Fruit fly (Drosophila melanogaster) whole organism, pupa: ENCODE measurements around the gene Gr64c.

Source experiments
- CG10348 ChIP-seq: fragments of 200-800 bp; sonication (Bioruptor generic); IDR thresholded peaks from 2 replicates; pipeline ENCODE4 v1.3.6; 2022; ENCODE audit warnings: missing biosample characterization, missing genetic modification characterization
- CG12605 ChIP-seq: fragments of 200-800 bp; sonication (Bioruptor generic); IDR thresholded peaks from 2 replicates; pipeline ENCODE4 v1.3.6; 2022; ENCODE audit warnings: missing biosample characterization, missing genetic modification characterization
- CG13204 ChIP-seq: fragments of 200-800 bp; sonication (Bioruptor generic); optimal IDR thresholded peaks from 2 replicates; lab custom pipeline; 2018; ENCODE audit warnings: missing biosample characterization, mild to moderate bottlenecking, missing genetic modification characterization, moderate library complexity
- CG14655 ChIP-seq: fragments of 200-800 bp; sonication (Bioruptor generic); optimal IDR thresholded peaks from 3 replicates; lab custom pipeline; 2017; ENCODE audit warnings: mild to moderate bottlenecking, missing biosample characterization, missing genetic modification reagents, missing genetic modification characterization
- CG15710 ChIP-seq: fragments of 200-800 bp; sonication (Bioruptor generic); optimal IDR thresholded peaks from 2 replicates; lab custom pipeline; 2018; ENCODE audit warnings: missing biosample characterization, mild to moderate bottlenecking, missing genetic modification characterization, moderate library complexity
- CG17806 ChIP-seq: fragments of 200-800 bp; sonication (Bioruptor generic); optimal IDR thresholded peaks from 2 replicates; lab custom pipeline; 2018; ENCODE audit warnings: missing biosample characterization, mild to moderate bottlenecking, missing genetic modification characterization, moderate library complexity
- CG32121 ChIP-seq: fragments of 200-800 bp; sonication (Bioruptor generic); IDR thresholded peaks from 2 replicates; pipeline ENCODE4 v1.3.6; 2022; ENCODE audit warnings: missing biosample characterization, missing genetic modification characterization
- CG34367 ChIP-seq: fragments of 200-800 bp; sonication (Bioruptor generic); optimal IDR thresholded peaks from 2 replicates; lab custom pipeline; 2018; ENCODE audit warnings: missing biosample characterization, mild to moderate bottlenecking, missing genetic modification characterization
- CG4496 ChIP-seq: fragments of 200-800 bp; sonication (Bioruptor generic); IDR thresholded peaks from 3 replicates; pipeline ENCODE4 v1.3.6; 2022; ENCODE audit warnings: missing biosample characterization, missing genetic modification characterization
- CG8159 ChIP-seq: fragments of 200-800 bp; sonication (Bioruptor generic); optimal IDR thresholded peaks from 3 replicates; lab custom pipeline; 2018; ENCODE audit warnings: missing biosample characterization, mild to moderate bottlenecking, missing genetic modification characterization, moderate library complexity
- CG8301 ChIP-seq: fragments of 200-800 bp; sonication (Bioruptor generic); optimal IDR thresholded peaks from 2 replicates; lab custom pipeline; 2018; ENCODE audit warnings: missing biosample characterization, mild to moderate bottlenecking, missing genetic modification characterization
- CG9948 ChIP-seq: fragments of 200-800 bp; sonication (Bioruptor generic); optimal IDR thresholded peaks from 2 replicates; lab custom pipeline; 2018; ENCODE audit warnings: missing biosample characterization, mild to moderate bottlenecking, missing genetic modification characterization, moderate library complexity
- D1 ChIP-seq: fragments of 200-800 bp; sonication (Bioruptor generic); optimal IDR thresholded peaks from 2 replicates; lab custom pipeline; 2018; ENCODE audit warnings: missing biosample characterization, mild to moderate bottlenecking, missing genetic modification characterization, moderate library complexity
- EcR ChIP-seq: fragments of 200-800 bp; sonication (Bioruptor generic); optimal IDR thresholded peaks from 3 replicates; lab custom pipeline; 2019; ENCODE audit warnings: missing biosample characterization, missing genetic modification characterization, mild to moderate bottlenecking, moderate library complexity, missing genetic modification reagents
- Ets98B ChIP-seq: fragments of 200-800 bp; sonication (Bioruptor generic); IDR thresholded peaks from 2 replicates; pipeline ENCODE4 v1.3.6; 2022; ENCODE audit warnings: missing biosample characterization, missing genetic modification characterization
- Pif1A ChIP-seq: fragments of 200-800 bp; sonication (Bioruptor generic); optimal IDR thresholded peaks from 3 replicates; lab custom pipeline; 2016; ENCODE audit warnings: missing biosample characterization, missing genetic modification characterization
- Pif1B ChIP-seq: fragments of 200-800 bp; sonication (Bioruptor generic); optimal IDR thresholded peaks from 3 replicates; lab custom pipeline; 2016; ENCODE audit warnings: missing biosample characterization, missing genetic modification characterization
- Snoo ChIP-seq: fragments of 200-800 bp; sonication (Bioruptor generic); optimal IDR thresholded peaks from 3 replicates; lab custom pipeline; 2017; ENCODE audit warnings: missing biosample characterization, mild to moderate bottlenecking, missing genetic modification characterization, inconsistent platforms
- fd96Ca ChIP-seq: fragments of 200-800 bp; sonication (Bioruptor generic); IDR thresholded peaks from 3 replicates; pipeline ENCODE4 v1.3.6; 2022; ENCODE audit warnings: missing biosample characterization, missing genetic modification characterization
- gl ChIP-seq: fragments of 200-800 bp; sonication (Bioruptor generic); optimal IDR thresholded peaks from 2 replicates; lab custom pipeline; 2018; ENCODE audit warnings: missing biosample characterization, mild to moderate bottlenecking, missing genetic modification characterization
- rn ChIP-seq: fragments of 200-800 bp; sonication (Bioruptor generic); IDR thresholded peaks from 2 replicates; pipeline ENCODE4 v1.3.6; 2022; ENCODE audit warnings: missing biosample characterization, missing genetic modification characterization

Gene Gr64c

DNA sequence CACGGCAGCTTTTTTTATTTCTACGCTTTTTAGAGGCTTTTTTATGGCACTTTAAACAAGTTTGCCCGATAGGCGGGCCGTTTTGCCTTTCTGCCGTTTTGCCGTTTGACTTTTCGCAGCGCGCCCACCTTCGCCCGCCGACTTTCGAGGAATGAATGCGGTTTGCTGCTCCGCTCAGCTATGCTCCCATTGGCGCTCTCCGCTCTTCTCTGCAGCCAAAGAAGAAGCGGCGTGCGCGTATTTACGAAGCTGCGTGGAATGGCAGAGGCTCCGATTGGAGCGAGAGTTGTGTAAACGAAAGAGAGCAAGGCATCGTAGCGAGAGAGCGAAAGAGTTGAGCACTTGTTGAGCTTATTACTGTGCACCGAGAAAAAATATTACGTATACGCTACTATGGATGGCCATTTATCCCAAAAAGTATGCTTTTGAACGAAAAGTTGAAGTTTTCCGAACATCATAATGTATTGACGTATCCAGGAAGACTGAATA is 43.2 kb downstream of the Gr64c start, which contains the start of gene wit:
wit (minus strand) TSS at position 157 of the 489 bp plus-strand sequence.
- TF ChIP-seq CG14655 (GFP tag; lab: Kevin White, UChicago) (no peak), CG17806 (tag; lab: Kevin White, UChicago) (peak; percentile 12), Pif1A (peak; percentile 75), rn (no peak), CG15710 (no peak), fd96Ca (peak; percentile 67; the same call in 2 of the 3 replicates), Pif1B (GFP tag; lab: Kevin White, UChicago) (peak; percentile 86), EcR (GFP tag; lab: Kevin White, UChicago) (no peak), D1 (tag; lab: Kevin White, UChicago) (no peak), CG13204 (GFP tag; lab: Kevin White, UChicago) (peak; percentile 61), Ets98B (GFP tag; lab: Robert Waterston, UW) (peak; percentile 80; the same call in 1 of the 2 replicates), CG9948 (tag; lab: Kevin White, UChicago) (no peak), CG12605 (GFP tag; lab: Robert Waterston, UW) (peak; percentile 97), CG32121 (peak; percentile 73), CG34367 (tag; lab: Kevin White, UChicago) (peak; percentile 23), CG8301 (tag; lab: Kevin White, UChicago) (no peak), CG10348 (GFP tag; lab: Robert Waterston, UW) (no peak), gl (tag; lab: Kevin White, UChicago) (peak; percentile 11), Snoo (tag; lab: Kevin White, UChicago) (peak; percentile 36), CG4496 (GFP tag; lab: Robert Waterston, UW) (no peak; the same call in none of the 3 replicates), CG8159 (no peak)

DNA sequence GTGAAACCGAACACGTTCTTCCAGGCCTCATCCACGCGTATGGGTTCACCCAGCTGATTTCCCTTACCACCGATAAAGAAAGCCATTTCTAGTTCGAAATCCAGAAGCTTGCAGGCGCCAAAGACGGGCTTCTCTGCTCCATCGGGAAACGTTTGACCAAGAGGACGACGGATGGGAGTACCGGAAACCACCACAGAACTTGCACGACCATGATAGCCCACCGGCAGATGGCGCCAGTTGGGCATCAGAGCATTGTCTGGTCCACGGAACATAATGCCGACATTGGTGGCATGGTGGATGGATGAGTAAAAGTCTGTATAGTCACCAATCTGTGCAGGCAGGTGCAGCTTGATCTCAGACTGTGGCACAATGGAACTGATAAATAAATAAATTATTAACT is 44.3 kb downstream of the Gr64c start:
- TF ChIP-seq CG4496 (GFP tag; lab: Robert Waterston, UW) (no peak), CG17806 (tag; lab: Kevin White, UChicago) (no peak), gl (tag; lab: Kevin White, UChicago) (no peak), EcR (GFP tag; lab: Kevin White, UChicago) (no peak), Snoo (tag; lab: Kevin White, UChicago) (no peak), CG13204 (GFP tag; lab: Kevin White, UChicago) (no peak), Ets98B (GFP tag; lab: Robert Waterston, UW) (no peak), Pif1A (no peak), CG34367 (tag; lab: Kevin White, UChicago) (no peak), CG12605 (GFP tag; lab: Robert Waterston, UW) (no peak), CG14655 (GFP tag; lab: Kevin White, UChicago) (no peak), CG9948 (tag; lab: Kevin White, UChicago) (no peak), Pif1B (GFP tag; lab: Kevin White, UChicago) (no peak), CG10348 (GFP tag; lab: Robert Waterston, UW) (no peak), CG8159 (no peak), CG8301 (tag; lab: Kevin White, UChicago) (no peak)

dm6 chr3L:4073755-4074154 is 45.4 kb downstream of the Gr64c start, which contains the start of gene Faa:
Gene Faa (minus strand): TSS chr3L:4073954.
- TF ChIP-seq Pif1B (GFP tag; lab: Kevin White, UChicago) (no peak), fd96Ca (no peak), CG8301 (tag; lab: Kevin White, UChicago) (no peak), Snoo (tag; lab: Kevin White, UChicago) (no peak)

- TF ChIP-seq CG9948 (tag; lab: Kevin White, UChicago) = no peak
- no peak for TF ChIP-seq CG8159
- TF ChIP-seq CG32121 = no peak
- TF ChIP-seq CG8301 (tag; lab: Kevin White, UChicago) = no peak
- TF ChIP-seq D1 (tag; lab: Kevin White, UChicago) = no peak
- TF ChIP-seq fd96Ca = no peak
- TF ChIP-seq Ets98B (GFP tag; lab: Robert Waterston, UW) = no peak
- TF ChIP-seq rn = no peak
- no peak for TF ChIP-seq CG10348 (GFP tag; lab: Robert Waterston, UW)
- TF ChIP-seq gl (tag; lab: Kevin White, UChicago) = no peak
- TF ChIP-seq CG14655 (GFP tag; lab: Kevin White, UChicago) = no peak
- no peak for TF ChIP-seq Snoo (tag; lab: Kevin White, UChicago)
- TF ChIP-seq Pif1B (GFP tag; lab: Kevin White, UChicago) = no peak
- TF ChIP-seq CG4496 (GFP tag; lab: Robert Waterston, UW) = no peak
- TF ChIP-seq CG12605 (GFP tag; lab: Robert Waterston, UW) = no peak
Measured at dm6 chr3L:4076907-4077306, 48.5 kb downstream of the Gr64c start.

DNA sequence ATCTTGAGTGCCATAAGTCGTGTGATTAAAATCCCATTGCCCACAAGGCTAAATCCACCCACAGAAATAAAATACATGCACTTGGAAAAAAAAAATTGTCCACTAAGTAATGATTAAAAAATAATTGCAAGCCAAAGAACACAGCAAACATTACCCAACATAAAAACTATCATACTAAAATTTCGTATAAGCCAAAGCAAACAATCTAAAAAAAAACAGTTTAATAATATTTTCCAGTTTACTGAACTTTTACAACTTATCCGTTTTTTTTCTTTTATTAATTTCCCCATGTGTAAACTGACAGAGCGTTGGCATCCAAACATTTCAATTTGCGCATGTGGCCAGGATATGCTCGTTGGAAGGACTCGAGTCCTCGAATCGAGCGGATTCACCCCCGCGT is 51.9 kb downstream of the Gr64c start:
- no peak for TF ChIP-seq Ets98B (GFP tag; lab: Robert Waterston, UW)
- TF ChIP-seq CG17806 (tag; lab: Kevin White, UChicago) = no peak
- no peak for TF ChIP-seq CG14655 (GFP tag; lab: Kevin White, UChicago)
- TF ChIP-seq rn = no peak
- no peak for TF ChIP-seq CG15710
- TF ChIP-seq EcR (GFP tag; lab: Kevin White, UChicago) = no peak
- TF ChIP-seq CG8159 = no peak
- no peak for TF ChIP-seq CG34367 (tag; lab: Kevin White, UChicago)
- TF ChIP-seq D1 (tag; lab: Kevin White, UChicago) = no peak
- TF ChIP-seq CG8301 (tag; lab: Kevin White, UChicago) = no peak
- no peak for TF ChIP-seq CG9948 (tag; lab: Kevin White, UChicago)
- no peak for TF ChIP-seq CG12605 (GFP tag; lab: Robert Waterston, UW)
- no peak for TF ChIP-seq CG10348 (GFP tag; lab: Robert Waterston, UW)
- TF ChIP-seq CG13204 (GFP tag; lab: Kevin White, UChicago) = no peak
